Worm (Caenorhabditis elegans) whole organism, L4 larva: Measurements from ENCODE around the gene zmp-1.

Experiments
- ZK546.5 ChIP-seq, 2 experiments: sonication (generic microtip); optimal IDR thresholded peaks; 2 replicates each; lab custom pipeline; 2017; ENCODE audit warnings: missing biosample characterization in 2 of 2, missing genetic modification characterization in 2 of 2
- aha-1 ChIP-seq: fragments of 150-350 bp; peaks from one replicate; lab custom pipeline; 2014; ENCODE audit warnings: missing biosample characterization, missing genetic modification characterization
- egl-27 ChIP-seq: sonication (generic microtip); optimal IDR thresholded peaks from 3 replicates; lab custom pipeline; 2017; ENCODE audit warnings: missing biosample characterization, missing genetic modification reagents, missing genetic modification characterization
- lsy-2 ChIP-seq, 2 experiments: fragments of 150-350 bp in 1 of 2; sonication (generic microtip) in 1 of 2; optimal IDR thresholded peaks; 2 replicates each; lab custom pipeline; 2014 to 2017; ENCODE audit warnings: missing biosample characterization in 2 of 2, missing genetic modification characterization in 2 of 2
- nhr-111 ChIP-seq: fragments of 200-800 bp; sonication (Bioruptor generic); optimal IDR thresholded peaks from 2 replicates; lab custom pipeline; 2018; ENCODE audit warnings: mild to moderate bottlenecking, missing genetic modification characterization, missing compliant biosample characterization
- nhr-237 ChIP-seq: sonication (generic microtip); optimal IDR thresholded peaks from 2 replicates; lab custom pipeline; 2017; ENCODE audit warnings: missing biosample characterization, missing genetic modification characterization
- nhr-25 ChIP-seq: sonication (generic microtip); optimal IDR thresholded peaks from 2 replicates; lab custom pipeline; 2017; ENCODE audit warnings: missing genetic modification characterization, mild to moderate bottlenecking, missing compliant biosample characterization, antibody characterized with exemption, moderate library complexity, borderline replicate concordance; ENCODE audit not compliant: insufficient read depth
- pha-4 ChIP-seq, 2 experiments: fragments of 150-350 bp in 1 of 2; fragments of 200-800 bp in 1 of 2; sonication (Bioruptor generic) in 1 of 2; IDR thresholded peaks in 1 of 2; optimal IDR thresholded peaks in 1 of 2; 2 replicates each; pipeline versions ENCODE4 v1.3.6 to Lab custom; 2014 to 2022; ENCODE audit warnings: missing genetic modification characterization in 2 of 2, missing genetic modification reagents in 2 of 2, missing biosample characterization in 1 of 2, missing compliant biosample characterization in 1 of 2
- snpc-4 ChIP-seq: fragments of 150-350 bp; optimal IDR thresholded peaks from 2 replicates; lab custom pipeline; 2014; ENCODE audit warnings: missing biosample characterization, missing genetic modification characterization
- unc-130 ChIP-seq: sonication (generic microtip); optimal IDR thresholded peaks from 2 replicates; lab custom pipeline; 2016; ENCODE audit warnings: missing genetic modification reagents, missing genetic modification characterization, missing compliant biosample characterization

ce11 chrIII:5981407-5981806, 48.7 kb upstream of the zmp-1 start:
- no peak for TF ChIP-seq pha-4 (GFP tag; IDR thresholded peaks at IDR 0.05; lab: Robert Waterston, UW)
- no peak for TF ChIP-seq pha-4 (tag; optimal IDR thresholded peaks at IDR 0.05; lab: Kevin White, UChicago)
- TF ChIP-seq unc-130 (GFP tag; lab: Kevin White, UChicago), result no peak
- no peak for TF ChIP-seq nhr-111
- no peak for TF ChIP-seq nhr-25
- no peak for TF ChIP-seq aha-1 (tag; lab: Kevin White, UChicago)
- no peak for TF ChIP-seq snpc-4 (tag; lab: Kevin White, UChicago)
- TF ChIP-seq egl-27 (tag; lab: Kevin White, UChicago), result no peak
- no peak for TF ChIP-seq nhr-237 (tag; lab: Kevin White, UChicago)
- TF ChIP-seq lsy-2 (tag; optimal IDR thresholded peaks at IDR 0.05; lab: Kevin White, UChicago), result no peak
- TF ChIP-seq ZK546.5 (tag; optimal IDR thresholded peaks at IDR 0.05; lab: Kevin White, UChicago), result no peak
